Fruit fly (Drosophila melanogaster) whole organism, prepupa: ENCODE measurements around the gene CG15468.

Experiments
- Blimp-1 ChIP-seq: fragments of 200-800 bp; sonication (Bioruptor generic); optimal IDR thresholded peaks from 3 replicates; lab custom pipeline; 2017; ENCODE audit warnings: missing biosample characterization, missing genetic modification characterization, mild to moderate bottlenecking, moderate library complexity, missing genetic modification reagents
- CG10631 ChIP-seq: fragments of 200-800 bp; sonication (Bioruptor generic); optimal IDR thresholded peaks from 2 replicates; lab custom pipeline; 2016; ENCODE audit warnings: missing biosample characterization, missing genetic modification characterization
- CG10669 ChIP-seq: fragments of 200-800 bp; sonication (Bioruptor generic); optimal IDR thresholded peaks from 3 replicates; lab custom pipeline; 2018; ENCODE audit warnings: missing biosample characterization, mild to moderate bottlenecking, missing genetic modification characterization, moderate library complexity
- CG11294 ChIP-seq: fragments of 200-800 bp; sonication (Bioruptor generic); IDR thresholded peaks from 2 replicates; pipeline ENCODE4 v1.3.6; 2022; ENCODE audit warnings: missing biosample characterization, missing genetic modification characterization
- CG15336 ChIP-seq: fragments of 200-800 bp; sonication (Bioruptor generic); IDR thresholded peaks from 2 replicates; pipeline ENCODE4 v1.3.6; 2022; ENCODE audit warnings: missing biosample characterization, missing genetic modification characterization
- CG1621 ChIP-seq: fragments of 200-800 bp; sonication (Bioruptor generic); optimal IDR thresholded peaks from 3 replicates; lab custom pipeline; 2018; ENCODE audit warnings: missing biosample characterization, mild to moderate bottlenecking, missing genetic modification characterization
- CG16779 ChIP-seq: fragments of 200-800 bp; sonication (Bioruptor generic); optimal IDR thresholded peaks from 3 replicates; lab custom pipeline; 2017; ENCODE audit warnings: missing biosample characterization, mild to moderate bottlenecking, missing genetic modification characterization
- CG31627 ChIP-seq: fragments of 200-800 bp; sonication (Bioruptor generic); optimal IDR thresholded peaks from 3 replicates; lab custom pipeline; 2016; ENCODE audit warnings: missing biosample characterization, missing genetic modification characterization
- CG32006 ChIP-seq: fragments of 200-800 bp; sonication (Bioruptor generic); optimal IDR thresholded peaks from 3 replicates; lab custom pipeline; 2017; ENCODE audit warnings: missing biosample characterization, mild to moderate bottlenecking, missing genetic modification characterization
- CG3919 ChIP-seq: fragments of 200-800 bp; sonication (Bioruptor generic); optimal IDR thresholded peaks from 3 replicates; lab custom pipeline; 2016; ENCODE audit warnings: missing biosample characterization, missing genetic modification characterization
- CG4318 ChIP-seq: fragments of 200-800 bp; sonication (Bioruptor generic); optimal IDR thresholded peaks from 3 replicates; lab custom pipeline; 2017; ENCODE audit warnings: missing biosample characterization, mild to moderate bottlenecking, missing genetic modification characterization
- CG6276 ChIP-seq: fragments of 200-800 bp; sonication (Bioruptor generic); optimal IDR thresholded peaks from 2 replicates; lab custom pipeline; 2017; ENCODE audit warnings: missing biosample characterization, mild to moderate bottlenecking, missing genetic modification characterization
- CG6792 ChIP-seq: fragments of 200-800 bp; sonication (Bioruptor generic); optimal IDR thresholded peaks from 3 replicates; lab custom pipeline; 2016; ENCODE audit warnings: missing biosample characterization, missing genetic modification characterization
- CG6808 ChIP-seq: fragments of 200-800 bp; sonication (Bioruptor generic); optimal IDR thresholded peaks from 3 replicates; lab custom pipeline; 2017; ENCODE audit warnings: missing biosample characterization, missing genetic modification characterization, mild to moderate bottlenecking, moderate library complexity, missing genetic modification reagents
- CG6854 ChIP-seq: fragments of 200-800 bp; sonication (Bioruptor generic); optimal IDR thresholded peaks from 2 replicates; lab custom pipeline; 2017; ENCODE audit warnings: missing biosample characterization, mild to moderate bottlenecking, missing genetic modification characterization
- CG8119 ChIP-seq: fragments of 200-800 bp; sonication (Bioruptor generic); IDR thresholded peaks from 3 replicates; pipeline ENCODE4 v1.3.6; 2022; ENCODE audit warnings: missing biosample characterization, missing genetic modification characterization
- CG8632 ChIP-seq: fragments of 200-800 bp; sonication (Bioruptor generic); optimal IDR thresholded peaks from 3 replicates; lab custom pipeline; 2016; ENCODE audit warnings: missing biosample characterization, missing genetic modification characterization
- CG9139 ChIP-seq: fragments of 200-800 bp; sonication (Bioruptor generic); optimal IDR thresholded peaks from 3 replicates; lab custom pipeline; 2017; ENCODE audit warnings: missing biosample characterization, mild to moderate bottlenecking, missing genetic modification characterization
- Eip75B ChIP-seq: fragments of 200-800 bp; sonication (Bioruptor generic); optimal IDR thresholded peaks from 3 replicates; lab custom pipeline; 2016; ENCODE audit warnings: missing biosample characterization, missing genetic modification characterization
- Eip78C ChIP-seq: fragments of 200-800 bp; sonication (Bioruptor generic); peaks from one replicate; lab custom pipeline; 2016; ENCODE audit warnings: missing biosample characterization, missing genetic modification characterization
- Eip93F ChIP-seq: fragments of 200-800 bp; sonication (Bioruptor generic); optimal IDR thresholded peaks from 2 replicates; lab custom pipeline; 2016; ENCODE audit warnings: missing biosample characterization, mild to moderate bottlenecking, missing genetic modification characterization
- Ets21C ChIP-seq: fragments of 200-800 bp; sonication (Bioruptor generic); optimal IDR thresholded peaks from 3 replicates; lab custom pipeline; 2016; ENCODE audit warnings: missing biosample characterization, missing genetic modification characterization
- Ets96B ChIP-seq: fragments of 200-800 bp; optimal IDR thresholded peaks from 2 replicates; lab custom pipeline; 2019; ENCODE audit warnings: missing biosample characterization, mild to moderate bottlenecking, missing genetic modification characterization, moderate library complexity
- Gug ChIP-seq: fragments of 200-800 bp; sonication (Bioruptor generic); IDR thresholded peaks from 2 replicates; pipeline ENCODE4 v1.3.6; 2022; ENCODE audit warnings: missing biosample characterization, missing genetic modification characterization
- Hr38 ChIP-seq: sonication (Bioruptor generic); optimal IDR thresholded peaks from 2 replicates; lab custom pipeline; 2016; ENCODE audit warnings: missing biosample characterization, missing genetic modification characterization
- Hr39 ChIP-seq: fragments of 200-800 bp; sonication (Bioruptor generic); optimal IDR thresholded peaks from 2 replicates; lab custom pipeline; 2016; ENCODE audit warnings: missing biosample characterization, missing genetic modification characterization
- Lpt ChIP-seq: fragments of 200-800 bp; sonication (Bioruptor generic); optimal IDR thresholded peaks from 3 replicates; lab custom pipeline; 2016; ENCODE audit warnings: missing biosample characterization, missing genetic modification characterization
- Met ChIP-seq: fragments of 200-800 bp; sonication (Bioruptor generic); optimal IDR thresholded peaks from 3 replicates; lab custom pipeline; 2016; ENCODE audit warnings: missing biosample characterization, missing genetic modification characterization
- OdsH ChIP-seq: fragments of 200-800 bp; sonication (Bioruptor generic); optimal IDR thresholded peaks from 3 replicates; lab custom pipeline; 2016; ENCODE audit warnings: missing biosample characterization, missing genetic modification characterization
- Smox ChIP-seq: fragments of 200-800 bp; sonication (Bioruptor generic); optimal IDR thresholded peaks from 3 replicates; lab custom pipeline; 2016; ENCODE audit warnings: missing biosample characterization, missing genetic modification characterization
- Sox15 ChIP-seq: fragments of 200-800 bp; sonication (Bioruptor generic); optimal IDR thresholded peaks from 3 replicates; lab custom pipeline; 2016; ENCODE audit warnings: missing biosample characterization, missing genetic modification characterization
- cyc ChIP-seq: fragments of 200-800 bp; sonication (Bioruptor generic); optimal IDR thresholded peaks from 3 replicates; lab custom pipeline; 2016; ENCODE audit warnings: missing biosample characterization, missing genetic modification characterization
- dac ChIP-seq: fragments of 200-800 bp; sonication (Bioruptor generic); optimal IDR thresholded peaks from 2 replicates; lab custom pipeline; 2017; ENCODE audit warnings: missing biosample characterization, mild to moderate bottlenecking, missing genetic modification characterization
- dsx ChIP-seq: fragments of 200-800 bp; optimal IDR thresholded peaks from 3 replicates; lab custom pipeline; 2019; ENCODE audit warnings: missing biosample characterization, mild to moderate bottlenecking, missing genetic modification characterization, moderate library complexity; ENCODE audit not compliant: poor library complexity, severe bottlenecking
- eg ChIP-seq: fragments of 200-800 bp; sonication (Bioruptor generic); IDR thresholded peaks from 3 replicates; pipeline ENCODE4 v1.3.6; 2022; ENCODE audit warnings: missing biosample characterization, missing genetic modification characterization
- esn ChIP-seq: fragments of 200-800 bp; sonication (Bioruptor generic); optimal IDR thresholded peaks from 2 replicates; lab custom pipeline; 2016; ENCODE audit warnings: missing biosample characterization, mild to moderate bottlenecking, missing genetic modification characterization, moderate library complexity
- fd59A ChIP-seq: fragments of 200-800 bp; sonication (Bioruptor generic); optimal IDR thresholded peaks from 2 replicates; lab custom pipeline; 2017; ENCODE audit warnings: missing biosample characterization, mild to moderate bottlenecking, missing genetic modification characterization, missing genetic modification reagents
- fd85E ChIP-seq: fragments of 200-800 bp; sonication (Bioruptor generic); optimal IDR thresholded peaks from 3 replicates; lab custom pipeline; 2016; ENCODE audit warnings: missing biosample characterization, missing genetic modification characterization
- fkh ChIP-seq: fragments of 200-800 bp; sonication (Bioruptor generic); optimal IDR thresholded peaks from 3 replicates; lab custom pipeline; 2017; ENCODE audit warnings: missing biosample characterization, mild to moderate bottlenecking, missing genetic modification characterization, moderate library complexity
- net ChIP-seq: fragments of 200-800 bp; sonication (Bioruptor generic); optimal IDR thresholded peaks from 3 replicates; lab custom pipeline; 2016; ENCODE audit warnings: missing biosample characterization, missing genetic modification characterization
- pdm3 ChIP-seq: fragments of 200-800 bp; sonication (Bioruptor generic); optimal IDR thresholded peaks from 3 replicates; lab custom pipeline; 2016; ENCODE audit warnings: missing biosample characterization, missing genetic modification characterization
- salr ChIP-seq, 2 experiments: fragments of 200-800 bp; sonication (Bioruptor generic); optimal IDR thresholded peaks; 3 replicates each; lab custom pipeline; 2016 to 2018; ENCODE audit warnings: missing biosample characterization in 2 of 2, missing genetic modification characterization in 2 of 2, mild to moderate bottlenecking in 1 of 2
- spab ChIP-seq: fragments of 200-800 bp; sonication (Bioruptor generic); optimal IDR thresholded peaks from 2 replicates; lab custom pipeline; 2017; ENCODE audit warnings: missing biosample characterization, mild to moderate bottlenecking, missing genetic modification characterization, missing genetic modification reagents
- ss ChIP-seq, 2 experiments: fragments of 200-800 bp; sonication (Bioruptor generic); optimal IDR thresholded peaks; 2 replicates in 1 of 2; 3 replicates in 1 of 2; lab custom pipeline; 2017 to 2018; ENCODE audit warnings: mild to moderate bottlenecking in 2 of 2, missing biosample characterization in 2 of 2, missing genetic modification characterization in 2 of 2, moderate library complexity in 1 of 2
- svp ChIP-seq: fragments of 200-800 bp; sonication (Bioruptor generic); peaks from one replicate; lab custom pipeline; 2016; ENCODE audit warnings: missing biosample characterization, missing genetic modification characterization

CG15468 gene

dm6 chrX:4958872-4959271, 2.1 kb downstream of the CG15468 start (continued):
- TF ChIP-seq fd59A, result peak; percentile 14
- no peak for TF ChIP-seq Eip93F
- TF ChIP-seq CG4318 (GFP tag; lab: Kevin White, UChicago), result peak; percentile 66
- no peak for TF ChIP-seq esn (GFP tag; lab: Kevin White, UChicago)
- no peak for TF ChIP-seq Lpt (GFP tag; lab: Kevin White, UChicago)
- no peak for TF ChIP-seq CG31627
- peak; percentile 78 for TF ChIP-seq CG32006 (GFP tag; lab: Kevin White, UChicago)
- TF ChIP-seq dac (GFP tag; lab: Kevin White, UChicago), result peak; percentile 42
- no peak for TF ChIP-seq fd85E
- TF ChIP-seq CG9139, result peak; percentile 33
- TF ChIP-seq Met, result peak; percentile 3
- peak; percentile 57 for TF ChIP-seq CG6276 (GFP tag; lab: Kevin White, UChicago)
- TF ChIP-seq Eip75B (GFP tag; lab: Kevin White, UChicago), result peak; percentile 44
- TF ChIP-seq Smox (GFP tag; lab: Kevin White, UChicago), result no peak
- TF ChIP-seq Gug (GFP tag; lab: Robert Waterston, UW), result 0 out of 2 replicates have a peak, but pooled peaks have one; percentile 19
- TF ChIP-seq ss (GFP tag; optimal IDR thresholded peaks at IDR 0.05; lab: Kevin White, UChicago), result peak in 1 of 2 experiments; percentile 25
- no peak for TF ChIP-seq Ets21C (GFP tag; lab: Kevin White, UChicago)
- TF ChIP-seq CG11294 (GFP tag; lab: Robert Waterston, UW), result no peak
- TF ChIP-seq Blimp-1 (GFP tag; lab: Kevin White, UChicago), result no peak
- TF ChIP-seq pdm3 (GFP tag; lab: Kevin White, UChicago), result peak; percentile 24
- TF ChIP-seq dsx (GFP tag; lab: Kevin White, UChicago), result peak; percentile 41
- peak; percentile 31 for TF ChIP-seq CG10669
- TF ChIP-seq CG16779 (tag; lab: Kevin White, UChicago), result peak; percentile 17
- TF ChIP-seq cyc (GFP tag; lab: Kevin White, UChicago), result no peak

- TF ChIP-seq dac (GFP tag; lab: Kevin White, UChicago) (no peak), Ets21C (GFP tag; lab: Kevin White, UChicago) (no peak), CG8119 (GFP tag; lab: Robert Waterston, UW) (peak; percentile 55; the same call in 2 of the 3 replicates), CG6808 (GFP tag; lab: Kevin White, UChicago) (no peak), Hr39 (GFP tag; lab: Kevin White, UChicago) (no peak), Hr38 (GFP tag; lab: Kevin White, UChicago) (no peak), CG6792 (GFP tag; lab: Kevin White, UChicago) (peak; percentile 2), fd59A (no peak), CG32006 (GFP tag; lab: Kevin White, UChicago) (no peak), CG6276 (GFP tag; lab: Kevin White, UChicago) (peak; percentile 12), spab (GFP tag; lab: Kevin White, UChicago) (no peak), CG9139 (no peak), Eip78C (GFP tag; lab: Kevin White, UChicago) (peak; percentile 77), Smox (GFP tag; lab: Kevin White, UChicago) (no peak), CG3919 (peak; percentile 23), salr (GFP tag; optimal IDR thresholded peaks at IDR 0.05; lab: Kevin White, UChicago) (no peak), Lpt (GFP tag; lab: Kevin White, UChicago) (no peak), CG15336 (GFP tag; lab: Robert Waterston, UW) (peak; percentile 53; the same call in 1 of the 2 replicates), svp (peak; percentile 64), CG8632 (GFP tag; lab: Kevin White, UChicago) (peak; percentile 19), CG11294 (GFP tag; lab: Robert Waterston, UW) (no peak), CG4318 (GFP tag; lab: Kevin White, UChicago) (no peak), dsx (GFP tag; lab: Kevin White, UChicago) (no peak), Sox15 (GFP tag; lab: Kevin White, UChicago) (no peak), Met (no peak), Ets96B (no peak), esn (GFP tag; lab: Kevin White, UChicago) (peak; percentile 38), CG10631 (no peak), eg (GFP tag; lab: Robert Waterston, UW) (peak; percentile 51; the same call in 2 of the 3 replicates), Blimp-1 (GFP tag; lab: Kevin White, UChicago) (no peak), fkh (GFP tag; lab: Kevin White, UChicago) (no peak), CG1621 (tag; lab: Kevin White, UChicago) (peak; percentile 26), net (GFP tag; lab: Kevin White, UChicago) (no peak), OdsH (GFP tag; lab: Kevin White, UChicago) (peak; percentile 6), CG16779 (tag; lab: Kevin White, UChicago) (no peak), Eip75B (GFP tag; lab: Kevin White, UChicago) (no peak), CG6854 (GFP tag; lab: Kevin White, UChicago) (no peak), Gug (GFP tag; lab: Robert Waterston, UW) (0 out of 2 replicates have a peak, but pooled peaks have one; percentile 23), ss (GFP tag; optimal IDR thresholded peaks at IDR 0.05; lab: Kevin White, UChicago) (no peak)
These were observed 5.0 kb downstream of the CG15468 start for dm6 chrX:4955788-4956442.
